Worm (Caenorhabditis elegans): Measurements from ENCODE around the gene plx-2.

The plx-2 gene

ce11 chrII:14404741-14405488 lies 19.8 kb downstream of the plx-2 start (continued):
- no peak for TF ChIP-seq nhr-67 (tag; optimal IDR thresholded peaks at IDR 0.05)

- TF ChIP-seq lsy-12 (tag; optimal IDR thresholded peaks at IDR 0.05) (no peak), lin-15B (tag; optimal IDR thresholded peaks at IDR 0.05) (no peak), nhr-25 (tag; optimal IDR thresholded peaks at IDR 0.05) (peak; percentile 38), eor-1 (tag; optimal IDR thresholded peaks at IDR 0.05) (no peak), elt-2 (tag; optimal IDR thresholded peaks at IDR 0.05) (peak; percentile 52), ceh-28 (tag; optimal IDR thresholded peaks at IDR 0.05) (no peak), ztf-11 (tag; optimal IDR thresholded peaks at IDR 0.05) (no peak), nfya-1 (tag; optimal IDR thresholded peaks at IDR 0.05; ENCODE audit: insufficient read depth) (peak; percentile 3), lin-39 (tag; optimal IDR thresholded peaks at IDR 0.05) (no peak), fkh-2 (tag; optimal IDR thresholded peaks at IDR 0.05) (no peak), nhr-77 (tag; optimal IDR thresholded peaks at IDR 0.05) (no peak), pqm-1 (tag; optimal IDR thresholded peaks at IDR 0.05) (peak; percentile 61), nhr-11 (tag; optimal IDR thresholded peaks at IDR 0.05) (no peak), R02D3.7 (tag; optimal IDR thresholded peaks at IDR 0.05) (no peak), nhr-67 (tag; optimal IDR thresholded peaks at IDR 0.05) (no peak), sea-2 (GFP tag; optimal IDR thresholded peaks at IDR 0.05) (no peak), nhr-28 (tag; optimal IDR thresholded peaks at IDR 0.05) (no peak), ceh-82 (tag; optimal IDR thresholded peaks at IDR 0.05) (no peak), daf-12 (tag; optimal IDR thresholded peaks at IDR 0.05) (no peak), nhr-43 (tag; optimal IDR thresholded peaks at IDR 0.05; ENCODE audit: poor library complexity, severe bottlenecking) (peak; percentile 54), egl-27 (tag; optimal IDR thresholded peaks at IDR 0.05) (no peak), pha-4 (tag; optimal IDR thresholded peaks at IDR 0.05) (peak; percentile 91), nhr-23 (tag; optimal IDR thresholded peaks at IDR 0.05) (peak; percentile 33), jun-1 (tag; optimal IDR thresholded peaks at IDR 0.05) (peak; percentile 25), unc-39 (tag; optimal IDR thresholded peaks at IDR 0.05) (no peak), ama-1 (optimal IDR thresholded peaks at IDR 0.05) (peak; percentile 78), elt-1 (tag; optimal IDR thresholded peaks at IDR 0.05) (no peak), ceh-16 (tag; optimal IDR thresholded peaks at IDR 0.05) (no peak), nhr-76 (tag; optimal IDR thresholded peaks at IDR 0.05) (no peak)
Measured at ce11 chrII:14404266-14404665, 20.4 kb downstream of the plx-2 start.

ce11 chrII:14401098-14401497 lies 23.6 kb downstream of the plx-2 start:
- TF ChIP-seq ztf-4 (tag; optimal IDR thresholded peaks at IDR 0.05) (no peak), ama-1 (optimal IDR thresholded peaks at IDR 0.05) (peak; percentile 87), elt-1 (tag; optimal IDR thresholded peaks at IDR 0.05) (no peak)

ce11 chrII:14399595-14399994 lies 25.1 kb downstream of the plx-2 start:
- TF ChIP-seq nhr-43 (tag; optimal IDR thresholded peaks at IDR 0.05; ENCODE audit: poor library complexity, severe bottlenecking), result peak; percentile 70
- TF ChIP-seq fkh-2 (tag; optimal IDR thresholded peaks at IDR 0.05), result no peak
- TF ChIP-seq lin-39 (tag; optimal IDR thresholded peaks at IDR 0.05), result peak; percentile 89
- TF ChIP-seq pqm-1 (tag; optimal IDR thresholded peaks at IDR 0.05), result peak; percentile 61
- no peak for TF ChIP-seq egl-27 (tag; optimal IDR thresholded peaks at IDR 0.05)
- TF ChIP-seq fkh-10 (GFP tag; optimal IDR thresholded peaks at IDR 0.05), result peak; percentile 46
- no peak for TF ChIP-seq ama-1 (optimal IDR thresholded peaks at IDR 0.05)
- no peak for TF ChIP-seq mml-1 (tag; optimal IDR thresholded peaks at IDR 0.05)
- no peak for TF ChIP-seq zag-1 (tag; optimal IDR thresholded peaks at IDR 0.05)
- TF ChIP-seq skn-1 (tag; optimal IDR thresholded peaks at IDR 0.05), result no peak
- TF ChIP-seq R02D3.7 (tag; optimal IDR thresholded peaks at IDR 0.05), result no peak
- TF ChIP-seq elt-1 (tag; optimal IDR thresholded peaks at IDR 0.05), result no peak
- TF ChIP-seq elt-2 (tag; optimal IDR thresholded peaks at IDR 0.05), result peak; percentile 56
- no peak for TF ChIP-seq ztf-11 (tag; optimal IDR thresholded peaks at IDR 0.05)
- TF ChIP-seq nhr-28 (tag; optimal IDR thresholded peaks at IDR 0.05), result no peak
- TF ChIP-seq nhr-77 (tag; optimal IDR thresholded peaks at IDR 0.05), result peak; percentile 6
- peak; percentile 98 for TF ChIP-seq egl-5 (tag; optimal IDR thresholded peaks at IDR 0.05)
- no peak for TF ChIP-seq ceh-82 (tag; optimal IDR thresholded peaks at IDR 0.05)
- TF ChIP-seq daf-12 (tag; optimal IDR thresholded peaks at IDR 0.05), result no peak
- no peak for TF ChIP-seq nhr-237 (tag; optimal IDR thresholded peaks at IDR 0.05)
- TF ChIP-seq nhr-11 (tag; optimal IDR thresholded peaks at IDR 0.05), result no peak
- TF ChIP-seq ceh-16 (tag; optimal IDR thresholded peaks at IDR 0.05), result no peak
- no peak for TF ChIP-seq unc-39 (tag; optimal IDR thresholded peaks at IDR 0.05)
- TF ChIP-seq elt-3 (tag; optimal IDR thresholded peaks at IDR 0.05), result peak in 1 of 3 experiments; percentile 6
- TF ChIP-seq pha-4 (tag; optimal IDR thresholded peaks at IDR 0.05), result peak; percentile 98
- TF ChIP-seq ceh-9 (tag; optimal IDR thresholded peaks at IDR 0.05), result no peak
- TF ChIP-seq sea-2 (GFP tag; optimal IDR thresholded peaks at IDR 0.05), result no peak
- peak; percentile 60 for TF ChIP-seq jun-1 (tag; optimal IDR thresholded peaks at IDR 0.05)
- no peak for TF ChIP-seq nhr-76 (tag; optimal IDR thresholded peaks at IDR 0.05)
- no peak for TF ChIP-seq unc-62 (GFP tag; optimal IDR thresholded peaks at IDR 0.05)
- peak; percentile 85 for TF ChIP-seq nhr-25 (tag; optimal IDR thresholded peaks at IDR 0.05)
- TF ChIP-seq aly-2 (tag; optimal IDR thresholded peaks at IDR 0.05), result no peak
- TF ChIP-seq tbx-2 (tag; optimal IDR thresholded peaks at IDR 0.05), result peak; percentile 16
- TF ChIP-seq lsy-12 (tag; optimal IDR thresholded peaks at IDR 0.05), result peak; percentile 48
- peak; percentile 81 for TF ChIP-seq nhr-23 (tag; optimal IDR thresholded peaks at IDR 0.05)
- no peak for TF ChIP-seq nhr-67 (tag; optimal IDR thresholded peaks at IDR 0.05)
- TF ChIP-seq eor-1 (tag; optimal IDR thresholded peaks at IDR 0.05), result peak in 1 of 2 experiments; percentile 51
- TF ChIP-seq ztf-4 (tag; optimal IDR thresholded peaks at IDR 0.05), result peak; percentile 41
- TF ChIP-seq mdl-1 (tag; optimal IDR thresholded peaks at IDR 0.05), result peak; percentile 51

All from whole organism, L3 larva.